Worm (Caenorhabditis elegans) whole organism, mixed stage, embryonic: ENCODE measurements around the gene C09E9.1.

Experiments used
- blmp-1 ChIP-seq: fragments of 150-350 bp; optimal IDR thresholded peaks from 2 replicates; lab custom pipeline; 2014; ENCODE audit warnings: missing biosample characterization, missing genetic modification characterization
- ham-2 ChIP-seq: fragments of 200-800 bp; sonication (Bioruptor generic); optimal IDR thresholded peaks from 2 replicates; lab custom pipeline; 2018; ENCODE audit warnings: mild to moderate bottlenecking, missing genetic modification characterization, missing compliant biosample characterization
- snpc-4 ChIP-seq: fragments of 150-350 bp; optimal IDR thresholded peaks from 2 replicates; lab custom pipeline; 2014; ENCODE audit warnings: missing biosample characterization, missing genetic modification characterization
- tbx-8 ChIP-seq: fragments of 200-800 bp; sonication (Bioruptor generic); optimal IDR thresholded peaks from 2 replicates; lab custom pipeline; 2018; ENCODE audit warnings: mild to moderate bottlenecking, missing genetic modification characterization, moderate library complexity, missing compliant biosample characterization

ce11 chrIV:1277067-1277466, 2.4 kb downstream of the C09E9.1 start:
- no peak for TF ChIP-seq snpc-4 (tag; lab: Kevin White, UChicago)
- no peak for TF ChIP-seq tbx-8 (GFP tag; lab: Kevin White, UChicago)
- TF ChIP-seq blmp-1 (tag; lab: Kevin White, UChicago): no peak
- TF ChIP-seq ham-2 (GFP tag; lab: Kevin White, UChicago): no peak
